Fruit fly (Drosophila melanogaster) ovary, adult (tissue): ENCODE measurements around the gene CG3008.

Experiments used
- CG17801 ChIP-seq: fragments of 200-800 bp; optimal IDR thresholded peaks from 2 replicates; lab custom pipeline; 2019; ENCODE audit warnings: missing biosample characterization, mild to moderate bottlenecking, missing genetic modification characterization, moderate library complexity; ENCODE audit not compliant: partially characterized antibody

The CG3008 gene

DNA sequence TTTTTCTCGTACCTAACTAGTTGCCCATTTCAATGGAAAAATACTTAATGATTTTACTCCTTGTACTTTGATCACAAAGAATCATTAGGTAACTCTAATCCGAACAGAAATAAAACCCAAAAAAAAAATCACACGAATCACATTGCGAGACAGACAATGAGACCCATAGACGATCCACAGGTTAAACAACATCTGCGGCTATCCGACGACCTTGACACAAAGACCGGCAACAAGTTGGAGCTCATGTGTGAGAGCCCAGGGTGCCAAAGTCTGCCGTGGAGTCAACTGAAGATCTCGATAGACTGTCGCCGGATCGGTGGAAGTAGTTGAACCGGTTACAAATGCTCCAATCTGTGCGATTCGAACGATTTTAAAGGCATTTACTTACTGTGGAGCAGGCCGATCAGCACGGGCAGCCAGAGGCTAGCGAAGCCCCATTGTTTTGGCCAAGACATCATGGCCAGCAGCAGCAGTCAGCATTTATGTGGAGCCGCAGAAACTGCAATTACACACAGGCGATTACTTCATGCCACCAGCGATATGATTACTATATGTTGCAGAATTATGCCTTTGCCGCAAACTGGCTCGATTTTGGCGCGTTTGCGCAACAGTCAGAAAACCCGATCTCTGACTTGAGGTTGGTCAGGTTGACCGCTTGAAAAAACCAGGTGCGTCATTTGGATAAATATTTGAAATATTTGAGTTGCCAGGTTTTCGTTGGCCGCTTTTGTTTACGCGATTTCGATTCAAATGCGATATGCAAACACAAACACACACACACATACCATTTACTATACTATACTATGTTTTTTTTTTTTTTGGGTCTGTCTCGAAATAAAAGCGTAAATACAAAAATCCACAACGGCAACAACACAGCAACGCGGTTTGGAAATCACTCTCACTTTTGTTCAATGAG is 22.5 kb downstream of the CG3008 start:
- no peak for TF ChIP-seq CG17801 (GFP tag; lab: Kevin White, UChicago)

DNA sequence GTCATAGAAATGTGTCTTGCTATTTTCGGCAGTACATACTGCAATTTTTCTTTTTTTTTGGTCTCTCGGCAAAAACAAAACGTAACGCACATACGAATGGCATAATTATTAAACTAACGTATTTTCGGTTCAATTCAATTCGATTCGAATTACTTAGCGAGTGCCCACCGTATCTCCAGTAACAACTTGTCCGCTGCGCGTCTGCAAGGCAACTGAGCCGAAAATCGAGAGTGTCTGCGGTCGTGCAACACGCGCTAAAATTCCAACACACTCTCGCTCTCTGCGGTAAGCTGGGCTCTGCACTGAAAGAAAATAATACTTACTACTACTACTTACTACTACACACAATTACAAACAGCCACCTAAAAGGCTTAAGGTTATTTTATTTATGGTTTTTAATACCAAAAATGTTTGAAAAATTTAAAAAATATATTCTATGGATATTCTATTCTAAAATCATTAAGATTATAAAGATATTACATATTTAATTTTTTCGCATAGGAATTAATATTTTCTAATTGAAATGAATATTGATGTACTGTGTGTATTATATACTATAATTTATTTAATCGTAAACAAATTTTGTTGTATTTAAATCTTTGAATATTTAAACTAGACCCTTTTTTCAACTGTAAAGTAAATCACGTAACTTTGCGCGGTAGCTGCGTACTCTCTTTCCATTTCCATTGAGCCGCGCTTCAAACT is 23.6 kb downstream of the CG3008 start, which contains the start of gene snsl:
snsl (minus strand) TSS at position 217 of the 705 bp plus-strand sequence.
- TF ChIP-seq CG17801 (GFP tag; lab: Kevin White, UChicago) = peak; percentile 64

DNA sequence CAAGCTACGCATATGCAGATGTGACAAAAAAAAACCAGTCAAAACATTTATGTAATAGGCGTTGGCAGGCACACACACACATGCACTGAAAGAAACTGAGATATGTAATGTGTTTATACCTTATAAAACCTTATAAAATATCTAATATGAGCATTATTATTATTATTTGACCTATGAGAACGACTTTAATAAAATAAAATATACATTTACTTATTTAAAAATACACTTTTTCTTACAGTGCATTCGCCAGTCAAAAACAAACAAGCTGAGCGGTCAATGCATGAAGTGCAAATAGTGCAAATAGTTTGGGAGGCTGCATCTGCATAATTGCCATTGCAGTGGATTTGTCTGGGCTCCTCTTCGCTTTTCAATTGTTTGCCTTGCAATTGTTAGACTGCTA is 24.9 kb downstream of the CG3008 start:
- TF ChIP-seq CG17801 (GFP tag; lab: Kevin White, UChicago) = peak; percentile 79

DNA sequence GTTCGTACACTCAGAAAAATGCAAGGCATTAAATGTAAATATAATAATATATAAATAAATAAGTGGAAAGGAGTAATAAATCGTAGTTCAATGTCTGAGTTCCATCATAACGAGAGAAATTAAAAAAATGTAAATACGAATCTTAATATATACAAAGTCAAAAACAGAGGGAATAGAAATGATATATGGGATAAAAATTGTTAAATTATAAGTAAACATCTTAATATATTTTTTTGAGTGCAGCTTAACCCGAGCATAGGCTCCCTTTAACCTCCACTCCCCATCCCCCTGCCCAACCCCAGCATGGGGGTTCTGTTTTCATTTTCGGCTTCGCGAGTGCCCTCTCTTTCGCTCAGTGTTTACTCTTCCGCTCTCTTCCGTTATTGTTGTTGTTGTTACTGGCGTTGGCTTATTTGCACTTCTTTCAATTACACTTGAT is 32.6 kb downstream of the CG3008 start:
- peak; percentile 99 for TF ChIP-seq CG17801 (GFP tag; lab: Kevin White, UChicago)

DNA sequence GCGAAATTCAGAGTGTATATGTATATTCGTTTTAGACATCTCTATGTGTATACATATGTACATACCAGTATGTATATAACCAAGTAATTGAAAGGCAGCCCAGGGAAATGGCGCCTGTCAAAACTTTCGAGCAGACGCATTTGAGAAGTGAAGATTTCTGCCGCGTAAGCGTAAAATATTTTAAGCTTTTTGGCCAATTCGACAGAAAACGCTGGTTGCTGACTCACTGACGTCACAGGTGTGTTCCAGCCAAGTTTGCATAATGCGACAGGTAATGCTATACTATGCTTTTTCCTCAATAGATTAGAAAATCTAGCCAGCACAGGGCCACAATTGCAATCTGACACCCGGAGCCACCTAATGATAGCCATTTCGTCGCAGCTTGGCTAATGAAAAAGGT is 33.6 kb downstream of the CG3008 start:
- TF ChIP-seq CG17801 (GFP tag; lab: Kevin White, UChicago) = no peak

DNA sequence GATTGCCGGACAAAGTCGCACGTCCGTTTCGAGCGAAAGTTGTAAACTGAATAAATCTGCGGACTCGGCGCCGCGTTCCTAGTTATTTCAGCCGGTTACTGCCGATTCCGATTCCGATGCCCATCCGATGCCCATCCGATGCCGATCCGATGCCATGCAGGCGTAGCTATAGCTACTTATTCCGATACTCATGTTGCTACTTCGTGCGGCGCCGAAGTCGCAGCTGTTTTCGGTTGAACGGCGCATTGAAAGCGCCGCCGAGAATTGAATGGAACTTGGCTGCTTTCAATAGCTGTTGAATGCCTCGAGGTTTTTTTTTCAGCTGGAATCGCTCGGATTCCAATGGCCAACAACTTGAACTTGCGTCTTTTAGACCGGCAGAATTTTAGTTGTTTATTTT is 45.2 kb downstream of the CG3008 start:
- no peak for TF ChIP-seq CG17801 (GFP tag; lab: Kevin White, UChicago)

- TF ChIP-seq CG17801 (GFP tag; lab: Kevin White, UChicago) = no peak
These were observed 47.4 kb downstream of the CG3008 start for dm6 chr2L:4930541-4930940.

dm6 chr2L:4932284-4932683 is 49.2 kb downstream of the CG3008 start, which contains the start of gene hoe1:
Gene hoe1, minus strand, starts transcription at chr2L:4932384.
- no peak for TF ChIP-seq CG17801 (GFP tag; lab: Kevin White, UChicago)
